Worm (Caenorhabditis elegans): ENCODE results near the gene F10A3.12.

DNA sequence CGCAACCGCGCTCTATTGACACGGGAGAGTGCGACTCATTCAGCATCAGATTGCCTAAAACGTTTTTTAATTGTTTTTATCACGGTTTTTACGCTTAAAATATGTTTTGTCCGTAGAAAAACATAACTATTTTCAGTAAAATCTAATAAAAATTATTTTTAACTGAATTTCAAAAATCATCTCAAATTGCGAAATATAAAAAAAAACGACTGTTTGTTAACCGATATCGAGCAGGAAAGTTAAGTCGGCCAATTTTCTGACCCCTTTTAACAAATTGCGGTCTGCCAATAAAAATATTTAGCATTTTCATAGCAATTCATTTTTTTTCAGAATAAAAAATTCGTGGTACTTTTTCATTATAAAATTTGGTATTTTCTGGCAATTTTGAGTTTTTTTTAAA lies 43.3 kb upstream of the F10A3.12 start:
- TF ChIP-seq drap-1 (GFP tag; optimal IDR thresholded peaks at IDR 0.05), result no peak
- no peak for TF ChIP-seq nhr-76 (tag; optimal IDR thresholded peaks at IDR 0.05)
- TF ChIP-seq snpc-4 (tag; optimal IDR thresholded peaks at IDR 0.05), result no peak
- TF ChIP-seq ztf-11 (tag; optimal IDR thresholded peaks at IDR 0.05), result no peak
- no peak for TF ChIP-seq mab-5 (tag; optimal IDR thresholded peaks at IDR 0.05)
- TF ChIP-seq flh-1 (GFP tag; optimal IDR thresholded peaks at IDR 0.05), result no peak
- TF ChIP-seq tbx-8 (GFP tag; optimal IDR thresholded peaks at IDR 0.05), result no peak
- no peak for TF ChIP-seq nhr-12 (tag; optimal IDR thresholded peaks at IDR 0.05)
- TF ChIP-seq pha-4 (tag; optimal IDR thresholded peaks at IDR 0.05), result no peak
- no peak for TF ChIP-seq bed-3 (GFP tag; optimal IDR thresholded peaks at IDR 0.05)

Measured in whole organism, mixed stage, embryonic.